Worm (Caenorhabditis elegans): ENCODE data around the gene ifb-2.

Gene ifb-2

DNA sequence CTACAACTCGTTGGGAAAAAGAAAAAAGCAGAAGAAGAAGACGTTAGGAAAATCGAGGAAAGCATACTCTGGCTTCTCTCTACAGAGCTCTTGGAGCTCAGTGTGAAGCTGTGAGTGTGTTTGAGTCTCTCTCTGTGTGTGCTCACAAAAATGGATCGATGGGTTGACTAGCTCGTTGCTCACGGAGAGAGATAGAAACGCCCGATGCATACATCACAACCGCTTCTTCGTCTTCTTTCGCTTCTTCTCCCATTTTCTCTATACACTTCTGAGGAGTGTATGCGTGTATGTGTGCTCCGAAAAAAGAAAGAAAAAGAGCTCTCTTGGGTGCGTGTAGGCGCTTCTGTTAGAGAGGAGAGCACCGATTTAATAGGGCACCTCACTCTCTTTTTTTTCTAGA lies 24.9 kb upstream of the ifb-2 start (continued):
- TF ChIP-seq nhr-6 (tag; optimal IDR thresholded peaks at IDR 0.05) (peak; percentile 82), ztf-11 (tag; optimal IDR thresholded peaks at IDR 0.05) (no peak), F13H6.1 (tag; optimal IDR thresholded peaks at IDR 0.05) (peak; percentile 52), nhr-237 (tag; optimal IDR thresholded peaks at IDR 0.05) (no peak), alr-1 (tag; optimal IDR thresholded peaks at IDR 0.05) (no peak), mdl-1 (tag; optimal IDR thresholded peaks at IDR 0.05) (peak in 1 of 2 experiments; percentile 55), zag-1 (tag; optimal IDR thresholded peaks at IDR 0.05) (peak; percentile 91), egl-27 (tag; optimal IDR thresholded peaks at IDR 0.05) (no peak), skn-1 (tag; optimal IDR thresholded peaks at IDR 0.05) (no peak), sem-4 (tag; optimal IDR thresholded peaks at IDR 0.05) (peak; percentile 53), lin-11 (tag; optimal IDR thresholded peaks at IDR 0.05) (peak; percentile 89), lin-13 (GFP tag; optimal IDR thresholded peaks at IDR 0.05) (peak; percentile 38), R02D3.7 (tag; optimal IDR thresholded peaks at IDR 0.05) (no peak), unc-39 (tag; optimal IDR thresholded peaks at IDR 0.05) (no peak), ama-1 (optimal IDR thresholded peaks at IDR 0.05) (no peak)

DNA sequence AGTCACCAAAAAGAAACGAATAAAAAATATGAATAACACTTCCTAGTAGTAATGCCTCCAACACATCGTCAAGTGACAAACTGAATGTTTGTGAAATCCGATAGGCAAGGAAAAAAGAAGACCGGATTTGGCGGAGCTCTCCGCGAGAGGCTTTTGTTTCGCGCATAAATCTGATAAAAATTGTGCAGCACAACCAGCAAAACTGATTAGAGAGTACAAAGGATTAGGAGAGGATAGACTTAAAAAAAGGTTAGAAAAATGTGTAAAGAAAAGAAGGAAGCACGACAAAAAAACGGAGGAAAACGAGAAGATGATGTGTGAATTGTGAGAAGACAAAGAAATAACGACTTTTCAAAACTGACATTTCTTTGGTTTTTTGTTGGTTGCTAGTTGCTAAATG lies 22.3 kb upstream of the ifb-2 start, which contains the start of gene rab-3:
Gene rab-3, minus strand, starts transcription at position 147 of the 400 bp plus-strand sequence.
- TF ChIP-seq nhr-12 (tag; optimal IDR thresholded peaks at IDR 0.05) (no peak), C34F6.9 (tag; optimal IDR thresholded peaks at IDR 0.05) (peak; percentile 10)

DNA sequence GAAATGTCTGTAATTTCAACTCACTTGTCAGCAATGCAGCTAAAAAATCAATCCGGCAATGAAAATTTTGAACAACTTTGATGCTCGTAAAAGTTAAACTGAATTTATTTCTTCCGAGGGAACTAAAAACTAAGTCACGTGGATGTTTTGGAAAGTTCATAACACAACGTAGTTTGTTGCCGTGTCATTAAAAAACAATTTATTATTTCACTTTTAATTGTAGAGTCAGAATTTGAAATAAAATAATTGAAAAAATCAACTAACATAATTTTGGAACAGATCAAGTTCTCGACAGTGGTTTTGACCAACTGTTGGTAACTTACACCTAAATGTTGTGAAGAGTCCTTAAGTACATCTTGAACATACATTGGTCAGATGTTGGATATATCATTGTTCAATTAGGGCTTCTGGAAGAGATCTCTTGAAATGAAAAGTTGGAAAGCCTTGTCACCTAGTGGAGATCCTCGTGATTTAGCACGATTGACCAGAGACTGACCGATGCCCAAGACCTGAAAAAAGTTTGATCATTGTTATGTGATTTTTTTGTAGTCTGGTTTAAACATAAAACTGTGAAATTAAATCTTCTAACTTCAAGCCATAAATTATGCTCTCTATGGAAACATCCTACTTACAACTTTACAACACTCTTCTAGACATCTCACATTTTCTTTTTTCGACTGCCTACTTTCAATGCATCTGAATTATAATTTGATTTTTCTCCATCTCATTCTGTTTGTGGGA lies 19.5 kb upstream of the ifb-2 start, which contains the start of the genes C18A3.7 and C18A3.11:
Gene C18A3.7, minus strand, starts transcription at position 101 of the 741 bp plus-strand sequence.
Gene C18A3.11, plus strand, starts transcription at position 691 of the 741 bp plus-strand sequence.
- TF ChIP-seq zag-1 (tag; optimal IDR thresholded peaks at IDR 0.05) (no peak), unc-62 (GFP tag; optimal IDR thresholded peaks at IDR 0.05) (no peak), nhr-6 (tag; optimal IDR thresholded peaks at IDR 0.05) (no peak), fos-1 (tag; optimal IDR thresholded peaks at IDR 0.05) (no peak), sem-4 (tag; optimal IDR thresholded peaks at IDR 0.05) (no peak), ztf-11 (tag; optimal IDR thresholded peaks at IDR 0.05) (no peak), ama-1 (optimal IDR thresholded peaks at IDR 0.05) (no peak), elt-3 (tag; optimal IDR thresholded peaks at IDR 0.05) (no peak), dmd-4 (tag; optimal IDR thresholded peaks at IDR 0.05) (no peak), alr-1 (tag; optimal IDR thresholded peaks at IDR 0.05) (no peak), unc-39 (tag; optimal IDR thresholded peaks at IDR 0.05) (no peak), nhr-12 (tag; optimal IDR thresholded peaks at IDR 0.05) (no peak), lin-11 (tag; optimal IDR thresholded peaks at IDR 0.05) (no peak), R02D3.7 (tag; optimal IDR thresholded peaks at IDR 0.05) (no peak), ztf-1 (GFP tag; conservative IDR thresholded peaks at IDR 0.05) (no peak), mab-5 (tag; optimal IDR thresholded peaks at IDR 0.05) (no peak), Y55F3AM.14 (GFP tag; optimal IDR thresholded peaks at IDR 0.05) (no peak), nhr-23 (tag; optimal IDR thresholded peaks at IDR 0.05) (no peak)

DNA sequence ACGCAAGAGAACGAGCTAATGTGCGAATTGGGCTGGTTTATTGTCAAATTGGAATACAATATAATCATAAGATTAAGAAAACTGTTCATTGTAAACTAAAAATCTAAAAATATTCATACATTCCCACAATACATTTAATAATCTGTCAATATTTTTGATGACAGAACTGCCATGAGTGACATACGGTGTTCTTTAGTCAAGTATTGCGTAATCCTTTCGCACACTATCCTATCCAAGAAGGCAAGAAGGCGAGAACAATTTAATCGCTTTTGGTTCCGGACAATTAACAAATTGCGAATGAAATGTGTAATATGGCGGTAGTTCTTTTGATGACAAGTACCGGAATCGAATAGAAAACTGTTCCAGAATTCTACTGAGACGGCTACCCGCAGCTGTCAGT lies 15.1 kb upstream of the ifb-2 start:
- no peak for TF ChIP-seq C34F6.9 (tag; optimal IDR thresholded peaks at IDR 0.05)
- TF ChIP-seq unc-39 (tag; optimal IDR thresholded peaks at IDR 0.05) = no peak
- no peak for TF ChIP-seq unc-55 (GFP tag; optimal IDR thresholded peaks at IDR 0.05)
- no peak for TF ChIP-seq F13H6.1 (tag; optimal IDR thresholded peaks at IDR 0.05)
- no peak for TF ChIP-seq nhr-12 (tag; optimal IDR thresholded peaks at IDR 0.05)
- TF ChIP-seq nhr-11 (tag; optimal IDR thresholded peaks at IDR 0.05) = no peak
- TF ChIP-seq lin-39 (tag; optimal IDR thresholded peaks at IDR 0.05) = no peak

DNA sequence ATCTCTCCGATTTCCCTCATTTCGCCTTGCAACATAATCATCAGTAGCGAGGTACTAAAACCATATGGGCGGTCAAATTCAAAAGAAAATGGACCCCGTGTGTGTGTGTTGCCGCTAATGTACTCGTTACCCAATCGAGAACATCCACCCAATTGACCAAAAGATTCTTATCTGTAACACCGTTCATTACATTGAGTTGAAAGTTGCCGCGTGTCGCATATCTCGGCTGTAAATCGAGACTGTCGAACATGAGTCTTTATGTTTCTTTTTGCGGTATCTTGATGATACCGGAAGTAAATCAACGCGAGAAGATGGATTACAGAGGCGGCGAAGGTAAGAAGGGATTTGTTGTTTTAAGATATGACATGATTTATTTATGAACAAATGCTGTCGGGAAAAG lies 14.2 kb upstream of the ifb-2 start:
- TF ChIP-seq unc-55 (GFP tag; optimal IDR thresholded peaks at IDR 0.05) (no peak), zag-1 (tag; optimal IDR thresholded peaks at IDR 0.05) (no peak), snpc-4 (tag; optimal IDR thresholded peaks at IDR 0.05) (no peak), ZK546.5 (tag; optimal IDR thresholded peaks at IDR 0.05) (no peak), crh-2 (tag; optimal IDR thresholded peaks at IDR 0.05) (no peak), ceh-16 (tag; optimal IDR thresholded peaks at IDR 0.05) (peak; percentile 94), elt-1 (tag; optimal IDR thresholded peaks at IDR 0.05) (peak; percentile 20)
